Worm (Caenorhabditis elegans): ENCODE data around the gene nhr-223.

Gene nhr-223

DNA sequence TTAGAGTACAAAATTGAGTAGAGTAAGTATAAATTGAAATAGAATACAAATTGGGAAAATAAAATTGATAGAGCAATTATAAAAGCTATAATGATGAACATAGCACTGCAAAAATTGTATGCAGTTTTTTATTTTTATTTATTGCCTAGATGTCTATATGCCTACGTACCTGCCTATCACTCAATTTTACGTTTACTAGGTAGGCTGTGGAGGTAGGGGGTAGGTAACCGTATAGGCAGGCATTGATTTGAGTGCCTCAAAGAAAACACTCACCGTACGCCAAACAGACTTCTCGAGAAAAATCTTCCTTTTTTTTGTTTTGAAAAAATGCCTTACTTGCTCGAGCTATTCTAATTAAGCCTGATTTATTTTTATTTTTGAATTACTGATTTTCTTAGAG is 35.4 kb downstream of the nhr-223 start, which contains the start of gene srbc-56:
TSS of gene srbc-56 (minus strand) at position 101 of the 400 bp plus-strand sequence.
- no peak for TF ChIP-seq ttx-3 (tag; optimal IDR thresholded peaks at IDR 0.05)
- no peak for TF ChIP-seq ets-4 (tag; optimal IDR thresholded peaks at IDR 0.05)
- no peak for TF ChIP-seq nhr-232 (tag; optimal IDR thresholded peaks at IDR 0.05)
- no peak for TF ChIP-seq ceh-19 (GFP tag; optimal IDR thresholded peaks at IDR 0.05)
- no peak for TF ChIP-seq zip-5 (tag; optimal IDR thresholded peaks at IDR 0.05)
- TF ChIP-seq ceh-45 (GFP tag; IDR thresholded peaks at IDR 0.05), result no peak
- TF ChIP-seq unc-42 (tag; optimal IDR thresholded peaks at IDR 0.05), result no peak
- TF ChIP-seq C08G9.2 (tag; optimal IDR thresholded peaks at IDR 0.05), result no peak
- no peak for TF ChIP-seq K09A11.1 (tag; optimal IDR thresholded peaks at IDR 0.05; ENCODE audit: insufficient read depth)
- TF ChIP-seq pha-4 (tag; optimal IDR thresholded peaks at IDR 0.05), result no peak
- no peak for TF ChIP-seq C38D4.7 (GFP tag; optimal IDR thresholded peaks at IDR 0.05)
- TF ChIP-seq sox-4 (tag; optimal IDR thresholded peaks at IDR 0.05), result no peak

DNA sequence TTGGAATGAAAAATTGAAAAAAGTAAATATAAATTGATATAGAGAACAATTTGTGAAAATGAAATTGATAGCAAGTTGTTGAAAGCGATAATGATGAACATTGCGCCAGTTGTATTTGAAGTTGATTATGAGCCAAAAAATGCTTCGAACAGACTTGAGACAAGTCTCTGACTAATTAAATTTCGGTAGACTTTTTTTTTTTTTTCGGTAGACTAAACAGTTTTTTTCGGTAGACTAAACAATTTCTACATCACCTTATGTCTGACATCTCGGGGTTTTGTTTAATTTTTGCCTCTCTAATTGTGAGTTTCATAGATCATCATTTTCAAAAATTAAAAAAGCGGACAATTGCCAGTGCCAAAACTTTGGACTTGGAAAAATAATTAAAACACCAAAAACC is 37.4 kb downstream of the nhr-223 start, which contains the start of gene srbc-54:
TSS of gene srbc-54 (minus strand) at position 101 of the 400 bp plus-strand sequence.
- TF ChIP-seq ttx-3 (tag; optimal IDR thresholded peaks at IDR 0.05), result no peak
- no peak for TF ChIP-seq unc-3 (GFP tag; conservative IDR thresholded peaks at IDR 0.05)
- no peak for TF ChIP-seq unc-3 (tag; optimal IDR thresholded peaks at IDR 0.05)
- TF ChIP-seq hlh-13 (GFP tag; optimal IDR thresholded peaks at IDR 0.05), result no peak
- no peak for TF ChIP-seq ahr-1 (tag; optimal IDR thresholded peaks at IDR 0.05)
- no peak for TF ChIP-seq lim-6 (tag; optimal IDR thresholded peaks at IDR 0.05)
- no peak for TF ChIP-seq F13H6.1 (tag; optimal IDR thresholded peaks at IDR 0.05)
- no peak for TF ChIP-seq ceh-19 (GFP tag; optimal IDR thresholded peaks at IDR 0.05)
- no peak for TF ChIP-seq dmd-4 (tag; optimal IDR thresholded peaks at IDR 0.05; ENCODE audit: borderline replicate concordance)

DNA sequence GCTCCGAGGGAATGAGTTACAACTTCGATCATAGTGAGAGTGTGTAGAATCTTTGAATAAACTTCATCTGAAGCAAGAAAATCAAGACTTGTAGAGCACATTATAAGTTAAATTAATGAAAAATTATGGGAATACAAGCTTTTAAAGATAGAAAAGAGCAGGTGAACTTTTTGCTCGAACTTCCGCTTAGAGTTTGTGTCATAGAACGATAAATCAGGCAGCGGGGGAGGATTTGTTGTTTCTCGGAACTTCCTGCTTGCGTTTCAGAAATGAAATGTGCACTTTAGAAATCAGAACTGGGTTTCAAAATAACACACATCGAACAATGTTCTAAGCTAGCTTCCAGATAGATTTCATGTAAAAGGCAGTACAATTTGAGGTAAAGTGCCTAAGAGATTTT is 44.9 kb downstream of the nhr-223 start, which contains the start of gene srh-149:
TSS of gene srh-149 (minus strand) at position 101 of the 400 bp plus-strand sequence.
- TF ChIP-seq ahr-1 (tag; optimal IDR thresholded peaks at IDR 0.05) (no peak), odd-2 (tag; optimal IDR thresholded peaks at IDR 0.05) (no peak), tbx-7 (tag; optimal IDR thresholded peaks at IDR 0.05) (no peak), ceh-24 (tag; optimal IDR thresholded peaks at IDR 0.05) (no peak), lin-11 (tag; optimal IDR thresholded peaks at IDR 0.05) (no peak), ttx-3 (tag; optimal IDR thresholded peaks at IDR 0.05) (no peak), F13H6.1 (tag; optimal IDR thresholded peaks at IDR 0.05) (no peak), unc-86 (tag; optimal IDR thresholded peaks at IDR 0.05) (no peak), ceh-22 (tag; optimal IDR thresholded peaks at IDR 0.05) (no peak), Y22D7AL.16 (tag; optimal IDR thresholded peaks at IDR 0.05) (no peak), pat-9 (tag; optimal IDR thresholded peaks at IDR 0.05) (no peak), ceh-9 (tag; optimal IDR thresholded peaks at IDR 0.05) (no peak), ceh-19 (GFP tag; optimal IDR thresholded peaks at IDR 0.05) (no peak)
